Worm (Caenorhabditis elegans): ENCODE data around the gene cest-9.1.

The cest-9.1 gene

ce11 chrX:12225970-12226369 is at the start of gene cest-9.1:
TSS of gene cest-9.1 (plus strand) at chrX:12226182.
- no peak for TF ChIP-seq scrt-1 (GFP tag; IDR thresholded peaks at IDR 0.05)
- no peak for TF ChIP-seq ceh-36 (tag; optimal IDR thresholded peaks at IDR 0.05)
- TF ChIP-seq ceh-13 (GFP tag; optimal IDR thresholded peaks at IDR 0.05), result no peak
- TF ChIP-seq sea-1 (GFP tag; conservative IDR thresholded peaks at IDR 0.05), result no peak
- TF ChIP-seq tra-4 (tag; optimal IDR thresholded peaks at IDR 0.05), result no peak
- TF ChIP-seq B0310.2 (tag; optimal IDR thresholded peaks at IDR 0.05), result no peak

ce11 chrX:12176394-12176793 is 49.6 kb upstream of the cest-9.1 start:
- TF ChIP-seq flt-1 (GFP tag; IDR thresholded peaks at IDR 0.05), result no peak

ce11 chrX:12176873-12177293 is 49.1 kb upstream of the cest-9.1 start:
- TF ChIP-seq B0310.2 (tag; optimal IDR thresholded peaks at IDR 0.05), result no peak
- TF ChIP-seq flt-1 (GFP tag; IDR thresholded peaks at IDR 0.05), result no peak
- TF ChIP-seq ceh-13 (GFP tag; optimal IDR thresholded peaks at IDR 0.05), result no peak
- no peak for TF ChIP-seq hnd-1 (tag; optimal IDR thresholded peaks at IDR 0.05)
- TF ChIP-seq aly-1 (tag; optimal IDR thresholded peaks at IDR 0.05), result no peak
- TF ChIP-seq tbx-11 (GFP tag; IDR thresholded peaks at IDR 0.05), result no peak
- no peak for TF ChIP-seq F13C5.2 (tag; optimal IDR thresholded peaks at IDR 0.05)
- TF ChIP-seq ama-1 (optimal IDR thresholded peaks at IDR 0.05), result no peak
- TF ChIP-seq hmbx-1 (tag; optimal IDR thresholded peaks at IDR 0.05), result no peak
- TF ChIP-seq tbx-37 (GFP tag; conservative IDR thresholded peaks at IDR 0.05), result no peak
- no peak for TF ChIP-seq pes-1 (GFP tag; IDR thresholded peaks at IDR 0.05)
- no peak for TF ChIP-seq sea-1 (GFP tag; conservative IDR thresholded peaks at IDR 0.05)
- TF ChIP-seq tra-4 (tag; optimal IDR thresholded peaks at IDR 0.05), result no peak
- no peak for TF ChIP-seq ets-7 (tag; optimal IDR thresholded peaks at IDR 0.05)

ce11 chrX:12177521-12177920 is 48.5 kb upstream of the cest-9.1 start:
- TF ChIP-seq tra-4 (tag; optimal IDR thresholded peaks at IDR 0.05), result no peak
- no peak for TF ChIP-seq aly-1 (tag; optimal IDR thresholded peaks at IDR 0.05)
- no peak for TF ChIP-seq B0310.2 (tag; optimal IDR thresholded peaks at IDR 0.05)
- no peak for TF ChIP-seq hmg-4 (GFP tag; optimal IDR thresholded peaks at IDR 0.05)
- TF ChIP-seq ceh-13 (GFP tag; optimal IDR thresholded peaks at IDR 0.05), result no peak
- no peak for TF ChIP-seq F13C5.2 (tag; optimal IDR thresholded peaks at IDR 0.05)
- TF ChIP-seq pes-1 (GFP tag; IDR thresholded peaks at IDR 0.05), result no peak
- TF ChIP-seq tbx-11 (GFP tag; IDR thresholded peaks at IDR 0.05), result no peak
- no peak for TF ChIP-seq hmbx-1 (tag; optimal IDR thresholded peaks at IDR 0.05)
- no peak for TF ChIP-seq ama-1 (optimal IDR thresholded peaks at IDR 0.05)
- TF ChIP-seq scrt-1 (GFP tag; IDR thresholded peaks at IDR 0.05), result no peak
- TF ChIP-seq ceh-36 (tag; optimal IDR thresholded peaks at IDR 0.05), result no peak
- TF ChIP-seq flt-1 (GFP tag; IDR thresholded peaks at IDR 0.05), result no peak
- no peak for TF ChIP-seq sea-1 (GFP tag; conservative IDR thresholded peaks at IDR 0.05)
- no peak for TF ChIP-seq hnd-1 (tag; optimal IDR thresholded peaks at IDR 0.05)
- TF ChIP-seq ets-7 (tag; optimal IDR thresholded peaks at IDR 0.05), result no peak
- TF ChIP-seq tbx-37 (GFP tag; conservative IDR thresholded peaks at IDR 0.05), result no peak

ce11 chrX:12178351-12179089 is 47.5 kb upstream of the cest-9.1 start:
- TF ChIP-seq hmg-4 (GFP tag; optimal IDR thresholded peaks at IDR 0.05) (no peak), sea-1 (GFP tag; conservative IDR thresholded peaks at IDR 0.05) (no peak), pes-1 (GFP tag; IDR thresholded peaks at IDR 0.05) (no peak), F13C5.2 (tag; optimal IDR thresholded peaks at IDR 0.05) (no peak), tbx-11 (GFP tag; IDR thresholded peaks at IDR 0.05) (no peak)

- TF ChIP-seq tra-4 (tag; optimal IDR thresholded peaks at IDR 0.05), result no peak
- TF ChIP-seq tbx-37 (GFP tag; conservative IDR thresholded peaks at IDR 0.05), result no peak
- TF ChIP-seq F13C5.2 (tag; optimal IDR thresholded peaks at IDR 0.05), result no peak
Observed at ce11 chrX:12179090-12179488, 46.9 kb upstream of the cest-9.1 start.

- peak; percentile 35 for TF ChIP-seq hmg-4 (GFP tag; optimal IDR thresholded peaks at IDR 0.05)
- TF ChIP-seq ceh-13 (GFP tag; optimal IDR thresholded peaks at IDR 0.05), result no peak
Observed at ce11 chrX:12179817-12180384, 46.1 kb upstream of the cest-9.1 start.

- TF ChIP-seq scrt-1 (GFP tag; IDR thresholded peaks at IDR 0.05) (no peak), ets-7 (tag; optimal IDR thresholded peaks at IDR 0.05) (no peak), ceh-13 (GFP tag; optimal IDR thresholded peaks at IDR 0.05) (no peak), hnd-1 (tag; optimal IDR thresholded peaks at IDR 0.05) (no peak), F13C5.2 (tag; optimal IDR thresholded peaks at IDR 0.05) (no peak)
Observed at ce11 chrX:12180681-12181080, 45.3 kb upstream of the cest-9.1 start.

- no peak for TF ChIP-seq ama-1 (optimal IDR thresholded peaks at IDR 0.05)
- no peak for TF ChIP-seq scrt-1 (GFP tag; IDR thresholded peaks at IDR 0.05)
- no peak for TF ChIP-seq ceh-13 (GFP tag; optimal IDR thresholded peaks at IDR 0.05)
- no peak for TF ChIP-seq tbx-11 (GFP tag; IDR thresholded peaks at IDR 0.05)
- no peak for TF ChIP-seq ceh-36 (tag; optimal IDR thresholded peaks at IDR 0.05)
- TF ChIP-seq hnd-1 (tag; optimal IDR thresholded peaks at IDR 0.05), result no peak
- no peak for TF ChIP-seq hmbx-1 (tag; optimal IDR thresholded peaks at IDR 0.05)
- no peak for TF ChIP-seq tra-4 (tag; optimal IDR thresholded peaks at IDR 0.05)
- TF ChIP-seq hmg-4 (GFP tag; optimal IDR thresholded peaks at IDR 0.05), result no peak
- no peak for TF ChIP-seq tbx-37 (GFP tag; conservative IDR thresholded peaks at IDR 0.05)
- TF ChIP-seq ets-7 (tag; optimal IDR thresholded peaks at IDR 0.05), result no peak
- no peak for TF ChIP-seq sea-1 (GFP tag; conservative IDR thresholded peaks at IDR 0.05)
- no peak for TF ChIP-seq B0310.2 (tag; optimal IDR thresholded peaks at IDR 0.05)
- TF ChIP-seq flt-1 (GFP tag; IDR thresholded peaks at IDR 0.05), result no peak
- no peak for TF ChIP-seq F13C5.2 (tag; optimal IDR thresholded peaks at IDR 0.05)
Observed at ce11 chrX:12181606-12182005, 44.4 kb upstream of the cest-9.1 start.

All from whole organism, early embryonic.